Worm (Caenorhabditis elegans) whole organism, L2 larva: ENCODE data around the gene ZK550.6.

Experiments
- ama-1 ChIP-seq: fragments of 150-350 bp; optimal IDR thresholded peaks from 2 replicates; lab custom pipeline; 2018; ENCODE audit warnings: inconsistent platforms
- nhr-10 ChIP-seq: sonication (generic microtip); optimal IDR thresholded peaks from 2 replicates; lab custom pipeline; 2017; ENCODE audit warnings: missing biosample characterization, missing genetic modification characterization
- nhr-77 ChIP-seq: fragments of 150-350 bp; optimal IDR thresholded peaks from 2 replicates; lab custom pipeline; 2014; ENCODE audit warnings: missing biosample characterization, missing genetic modification characterization
- unc-39 ChIP-seq: fragments of 150-350 bp; optimal IDR thresholded peaks from 2 replicates; lab custom pipeline; 2014; ENCODE audit warnings: missing biosample characterization, missing genetic modification characterization

DNA sequence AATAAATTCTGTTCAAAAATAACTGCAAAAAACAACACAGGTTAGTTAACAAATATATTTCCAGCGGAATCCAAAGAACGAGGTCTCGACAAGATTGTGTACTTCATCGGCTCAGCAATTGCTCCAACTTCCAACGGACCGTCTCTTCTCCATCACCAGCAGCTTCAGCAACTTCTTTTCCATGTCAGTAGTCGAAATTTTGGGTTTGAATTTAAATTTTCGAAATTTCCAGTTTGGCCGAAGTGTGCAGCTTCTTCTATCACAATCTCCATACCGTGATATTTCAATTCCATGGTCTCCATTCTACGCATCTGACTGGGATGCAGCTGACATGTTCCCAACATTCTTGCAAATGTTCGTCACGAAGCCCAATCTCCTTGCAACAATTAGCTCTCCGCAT is 8.8 kb downstream of the ZK550.6 start:
- TF ChIP-seq nhr-77 (no peak), ama-1 (lab: Kevin White, UChicago) (no peak), nhr-10 (tag; lab: Kevin White, UChicago) (no peak), unc-39 (tag; lab: Kevin White, UChicago) (no peak)
